Worm (Caenorhabditis elegans) whole organism, early embryonic: Measurements from ENCODE around the gene krr-1.

Experiments used
- aly-1 ChIP-seq: sonication (generic microtip); optimal IDR thresholded peaks from 2 replicates; lab custom pipeline; 2016; ENCODE audit warnings: missing genetic modification characterization, missing compliant biosample characterization
- ama-1 ChIP-seq: fragments of 150-350 bp; optimal IDR thresholded peaks from 2 replicates; lab custom pipeline; 2014
- flt-1 ChIP-seq: fragments of 200-800 bp; sonication (Bioruptor generic); IDR thresholded peaks from 2 replicates; pipeline ENCODE4 v1.3.6; 2022; ENCODE audit warnings: missing genetic modification characterization, missing compliant biosample characterization
- hmbx-1 ChIP-seq: sonication (generic microtip); optimal IDR thresholded peaks from 2 replicates; lab custom pipeline; 2016; ENCODE audit warnings: mild to moderate bottlenecking, missing genetic modification characterization, missing compliant biosample characterization
- pes-1 ChIP-seq: fragments of 200-800 bp; sonication (Bioruptor generic); IDR thresholded peaks from 2 replicates; pipeline ENCODE4 v1.3.6; 2022; ENCODE audit warnings: missing genetic modification reagents, missing genetic modification characterization, missing compliant biosample characterization
- scrt-1 ChIP-seq: fragments of 200-800 bp; sonication (Bioruptor generic); IDR thresholded peaks from 2 replicates; pipeline ENCODE4 v1.3.6; 2022; ENCODE audit warnings: missing genetic modification characterization, missing compliant biosample characterization

- no peak for TF ChIP-seq flt-1 (GFP tag; lab: Robert Waterston, UW)
- no peak for TF ChIP-seq ama-1 (lab: Kevin White, UChicago)
- TF ChIP-seq pes-1: no peak
- no peak for TF ChIP-seq scrt-1 (GFP tag; lab: Robert Waterston, UW)
- no peak for TF ChIP-seq aly-1
- no peak for TF ChIP-seq hmbx-1 (tag; lab: Kevin White, UChicago)
These were observed 31.1 kb upstream of the krr-1 start, which contains the start of gene F09G2.1 for ce11 chrV:7199932-7200331.
